Worm (Caenorhabditis elegans): ENCODE measurements around the gene dsh-1.

DNA sequence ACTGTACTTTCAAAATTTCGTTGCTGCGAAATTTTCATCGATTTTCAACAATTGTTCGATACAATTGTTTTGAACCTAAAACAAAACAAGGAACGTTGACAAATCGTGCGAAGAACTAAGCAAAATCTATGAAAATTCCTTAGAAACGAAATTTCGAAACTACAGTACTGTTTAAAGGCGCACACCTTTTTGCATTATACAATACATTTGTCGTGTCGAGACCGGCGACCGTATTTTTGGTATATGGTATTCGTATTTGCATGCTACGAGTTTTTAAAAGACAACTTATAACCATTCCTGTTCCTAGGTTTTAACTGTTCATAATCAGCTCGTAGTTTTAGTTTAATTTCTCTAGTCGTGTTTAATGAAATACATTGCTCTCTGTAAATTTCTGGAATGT, 46.6 kb downstream of the dsh-1 start:
- TF ChIP-seq aly-2 (tag; optimal IDR thresholded peaks at IDR 0.05) (no peak), nhr-10 (tag; optimal IDR thresholded peaks at IDR 0.05) (no peak), skn-1 (tag; optimal IDR thresholded peaks at IDR 0.05) (no peak), lsy-2 (tag; optimal IDR thresholded peaks at IDR 0.05) (peak in 1 of 2 experiments; percentile 11), nhr-77 (tag; optimal IDR thresholded peaks at IDR 0.05) (no peak), snpc-4 (tag; optimal IDR thresholded peaks at IDR 0.05) (no peak), Y75B8A.6 (GFP tag; IDR thresholded peaks at IDR 0.05) (0 out of 2 replicates have a peak, but pooled peaks have one; percentile 12), dmd-8 (GFP tag; IDR thresholded peaks at IDR 0.05) (no peak), nhr-25 (tag; optimal IDR thresholded peaks at IDR 0.05; ENCODE audit: borderline replicate concordance, insufficient read depth) (no peak)

Measured in whole organism, L4 larva.